Worm (Caenorhabditis elegans): ENCODE data around the gene nlp-67.
"Not testable (repeated sequence)": the region's sequence is repeated elsewhere in the genome, so short reads cannot be mapped to it uniquely, and the experiment has no call there.

Gene nlp-67

ce11 chrX:16213073-16213472, 28.9 kb downstream of the nlp-67 start, which contains the start of gene F23A7.8:
Gene F23A7.8 (plus strand): TSS chrX:16213373.
- not testable (repeated sequence) for TF ChIP-seq flt-1 (GFP tag; IDR thresholded peaks at IDR 0.05); hmbx-1 (tag; optimal IDR thresholded peaks at IDR 0.05); tra-4 (tag; optimal IDR thresholded peaks at IDR 0.05)

ce11 chrX:16217108-16217507, 32.9 kb downstream of the nlp-67 start, which contains the start of gene F23A7.1:
Gene F23A7.1 (plus strand): TSS chrX:16217408.
- TF ChIP-seq ama-1 (optimal IDR thresholded peaks at IDR 0.05) (no peak), sea-1 (GFP tag; conservative IDR thresholded peaks at IDR 0.05) (no peak), scrt-1 (GFP tag; IDR thresholded peaks at IDR 0.05) (no peak), hnd-1 (tag; optimal IDR thresholded peaks at IDR 0.05) (no peak), tbx-37 (GFP tag; conservative IDR thresholded peaks at IDR 0.05) (no peak), pes-1 (GFP tag; IDR thresholded peaks at IDR 0.05) (no peak), ceh-13 (GFP tag; optimal IDR thresholded peaks at IDR 0.05) (no peak), tbx-11 (GFP tag; IDR thresholded peaks at IDR 0.05) (no peak)

ce11 chrX:16217749-16218148, 33.6 kb downstream of the nlp-67 start:
- peak; percentile 7 for TF ChIP-seq ceh-13 (GFP tag; optimal IDR thresholded peaks at IDR 0.05)
- peak; percentile 54; the same call in 1 of the 2 replicates for TF ChIP-seq pes-1 (GFP tag; IDR thresholded peaks at IDR 0.05)
- no peak for TF ChIP-seq tbx-37 (GFP tag; conservative IDR thresholded peaks at IDR 0.05)
- TF ChIP-seq hmg-4 (GFP tag; optimal IDR thresholded peaks at IDR 0.05): no peak

ce11 chrX:16218306-16218705, 34.1 kb downstream of the nlp-67 start:
- TF ChIP-seq aly-1 (tag; optimal IDR thresholded peaks at IDR 0.05) (no peak), hmbx-1 (tag; optimal IDR thresholded peaks at IDR 0.05) (no peak), pes-1 (GFP tag; IDR thresholded peaks at IDR 0.05) (no peak), hnd-1 (tag; optimal IDR thresholded peaks at IDR 0.05) (no peak), tra-4 (tag; optimal IDR thresholded peaks at IDR 0.05) (no peak), ama-1 (optimal IDR thresholded peaks at IDR 0.05) (no peak), tbx-11 (GFP tag; IDR thresholded peaks at IDR 0.05) (no peak)

- TF ChIP-seq sea-1 (GFP tag; conservative IDR thresholded peaks at IDR 0.05); ets-7 (tag; optimal IDR thresholded peaks at IDR 0.05); tra-4 (tag; optimal IDR thresholded peaks at IDR 0.05): not testable (repeated sequence)
These were observed 35.5 kb downstream of the nlp-67 start, which contains the start of gene F23A7.3 for ce11 chrX:16219710-16220109. Gene F23A7.3 (plus strand): TSS chrX:16220010.

- TF ChIP-seq scrt-1 (GFP tag; IDR thresholded peaks at IDR 0.05): no peak
These were observed 44.5 kb downstream of the nlp-67 start, which contains the start of gene F23A7.5 for ce11 chrX:16228622-16229021. Gene F23A7.5 (plus strand): TSS chrX:16228922.

All from whole organism, early embryonic.